Fruit fly (Drosophila melanogaster) whole organism, embryonic: ENCODE data around the gene CG32642.

ENCODE experiments used
- Aef1 ChIP-seq: fragments of 200-800 bp; sonication (Bioruptor generic); IDR thresholded peaks from 3 replicates; pipeline ENCODE4 v1.3.6; 2022; ENCODE audit warnings: missing biosample characterization, missing genetic modification characterization
- B-H2 ChIP-seq: fragments of 200-800 bp; sonication (Bioruptor generic); optimal IDR thresholded peaks from 2 replicates; lab custom pipeline; 2018; ENCODE audit warnings: missing biosample characterization, mild to moderate bottlenecking, missing genetic modification characterization
- BEAF-32 ChIP-seq: fragments of 200-800 bp; sonication (Bioruptor generic); optimal IDR thresholded peaks from 3 replicates; lab custom pipeline; 2017; ENCODE audit warnings: missing biosample characterization, missing genetic modification characterization, mild to moderate bottlenecking, moderate library complexity, missing genetic modification reagents
- Bgb ChIP-seq: fragments of 200-800 bp; sonication (Bioruptor generic); IDR thresholded peaks from 2 replicates; pipeline ENCODE4 v1.3.6; 2022; ENCODE audit warnings: missing biosample characterization, missing genetic modification characterization; ENCODE audit not compliant: partially characterized antibody
- BtbVII ChIP-seq: fragments of 200-800 bp; sonication (Bioruptor generic); optimal IDR thresholded peaks from 3 replicates; lab custom pipeline; 2017; ENCODE audit warnings: missing biosample characterization, mild to moderate bottlenecking, missing genetic modification characterization
- Bteb2 ChIP-seq: fragments of 200-800 bp; sonication (Bioruptor generic); optimal IDR thresholded peaks from 2 replicates; lab custom pipeline; 2016; ENCODE audit warnings: missing biosample characterization, missing genetic modification characterization
- CG10321 ChIP-seq: fragments of 200-800 bp; sonication (Bioruptor generic); IDR thresholded peaks from 2 replicates; pipeline ENCODE4 v1.3.6; 2022; ENCODE audit warnings: missing biosample characterization, missing genetic modification characterization
- CG11247 ChIP-seq: fragments of 200-800 bp; sonication (Bioruptor generic); IDR thresholded peaks from 2 replicates; pipeline ENCODE4 v1.3.6; 2022; ENCODE audit warnings: missing biosample characterization, missing genetic modification characterization
- CG15514 ChIP-seq: fragments of 200-800 bp; sonication (Bioruptor generic); optimal IDR thresholded peaks from 3 replicates; lab custom pipeline; 2017; ENCODE audit warnings: missing biosample characterization, missing genetic modification characterization, mild to moderate bottlenecking, moderate library complexity, missing genetic modification reagents
- CG16863 ChIP-seq: fragments of 200-800 bp; sonication (Bioruptor generic); optimal IDR thresholded peaks from 3 replicates; lab custom pipeline; 2016; ENCODE audit warnings: missing biosample characterization, missing genetic modification characterization
- CG17359 ChIP-seq: fragments of 200-800 bp; sonication (Bioruptor generic); optimal IDR thresholded peaks from 3 replicates; lab custom pipeline; 2018; ENCODE audit warnings: missing biosample characterization, mild to moderate bottlenecking, missing genetic modification characterization, moderate library complexity
- CG17612 ChIP-seq: fragments of 200-800 bp; sonication (Bioruptor generic); IDR thresholded peaks from 2 replicates; pipeline ENCODE4 v1.3.6; 2022; ENCODE audit warnings: missing biosample characterization, missing genetic modification characterization
- CG3281 ChIP-seq: fragments of 200-800 bp; sonication (Bioruptor generic); optimal IDR thresholded peaks from 3 replicates; lab custom pipeline; 2017; ENCODE audit warnings: missing biosample characterization, mild to moderate bottlenecking, missing genetic modification characterization
- CG4820 ChIP-seq: fragments of 200-800 bp; sonication (Bioruptor generic); optimal IDR thresholded peaks from 3 replicates; lab custom pipeline; 2016; ENCODE audit warnings: missing biosample characterization, missing genetic modification characterization
- CG7357 ChIP-seq: fragments of 200-800 bp; sonication (Bioruptor generic); IDR thresholded peaks from 3 replicates; pipeline ENCODE4 v1.3.6; 2022; ENCODE audit warnings: missing biosample characterization, missing genetic modification characterization
- CG7786 ChIP-seq: fragments of 200-800 bp; sonication (Bioruptor generic); optimal IDR thresholded peaks from 2 replicates; lab custom pipeline; 2016; ENCODE audit warnings: missing biosample characterization, missing genetic modification characterization
- D19B ChIP-seq: fragments of 200-800 bp; sonication (Bioruptor generic); optimal IDR thresholded peaks from 2 replicates; lab custom pipeline; 2017; ENCODE audit warnings: missing biosample characterization, mild to moderate bottlenecking, missing genetic modification characterization
- Dll ChIP-seq: fragments of 200-800 bp; sonication (Bioruptor generic); IDR thresholded peaks from 4 replicates; pipeline ENCODE4 v1.3.6; 2022; ENCODE audit warnings: missing biosample characterization, missing genetic modification characterization; ENCODE audit not compliant: partially characterized antibody
- Dp ChIP-seq: fragments of 200-800 bp; sonication (Bioruptor generic); optimal IDR thresholded peaks from 2 replicates; lab custom pipeline; 2018; ENCODE audit warnings: missing biosample characterization, mild to moderate bottlenecking, missing genetic modification characterization, moderate library complexity
- Drgx ChIP-seq: fragments of 200-800 bp; sonication (Bioruptor generic); IDR thresholded peaks from 2 replicates; pipeline ENCODE4 v1.3.6; 2022; ENCODE audit warnings: missing biosample characterization, missing genetic modification characterization
- NC2α ChIP-seq: fragments of 200-800 bp; sonication (Bioruptor generic); optimal IDR thresholded peaks from 2 replicates; lab custom pipeline; 2016; ENCODE audit warnings: missing biosample characterization, missing genetic modification characterization
- Ssrp ChIP-seq: fragments of 200-800 bp; sonication (Bioruptor generic); optimal IDR thresholded peaks from 2 replicates; lab custom pipeline; 2018; ENCODE audit warnings: missing biosample characterization, mild to moderate bottlenecking, missing genetic modification characterization, moderate library complexity
- Usf ChIP-seq: fragments of 200-800 bp; sonication (Bioruptor generic); optimal IDR thresholded peaks from 2 replicates; lab custom pipeline; 2017; ENCODE audit warnings: missing genotype, missing biosample characterization, missing genetic modification characterization
- YL-1 ChIP-seq: fragments of 200-800 bp; sonication (Bioruptor generic); optimal IDR thresholded peaks from 3 replicates; lab custom pipeline; 2017; ENCODE audit warnings: missing biosample characterization, mild to moderate bottlenecking, missing genetic modification characterization
- bowl ChIP-seq: fragments of 200-800 bp; sonication (Bioruptor generic); IDR thresholded peaks from 2 replicates; pipeline ENCODE4 v1.3.6; 2022; ENCODE audit warnings: missing biosample characterization, missing genetic modification characterization
- cas ChIP-seq: fragments of 200-800 bp; sonication (Bioruptor generic); IDR thresholded peaks from 2 replicates; pipeline ENCODE4 v1.3.6; 2022; ENCODE audit warnings: missing biosample characterization, missing genetic modification characterization
- cato ChIP-seq: fragments of 200-800 bp; sonication (Bioruptor generic); optimal IDR thresholded peaks from 2 replicates; lab custom pipeline; 2016; ENCODE audit warnings: missing biosample characterization, missing genetic modification characterization, borderline replicate concordance
- caup ChIP-seq: fragments of 200-800 bp; sonication (Bioruptor generic); optimal IDR thresholded peaks from 3 replicates; lab custom pipeline; 2017; ENCODE audit warnings: missing biosample characterization, mild to moderate bottlenecking, missing genetic modification characterization, moderate library complexity; ENCODE audit not compliant: severe bottlenecking
- chn ChIP-seq: fragments of 200-800 bp; sonication (Bioruptor generic); optimal IDR thresholded peaks from 2 replicates; lab custom pipeline; 2016; ENCODE audit warnings: missing biosample characterization, missing genetic modification characterization
- croc ChIP-seq: fragments of 200-800 bp; sonication (Bioruptor generic); conservative IDR thresholded peaks from 3 replicates; pipeline ENCODE4 v1.3.6; 2022; ENCODE audit warnings: missing biosample characterization, missing genetic modification characterization
- danr ChIP-seq: fragments of 200-800 bp; sonication (Bioruptor generic); IDR thresholded peaks from 2 replicates; pipeline ENCODE4 v1.3.6; 2022; ENCODE audit warnings: missing biosample characterization, missing genetic modification characterization
- dpn ChIP-seq, 2 experiments: fragments of 200-800 bp; sonication (Bioruptor generic); optimal IDR thresholded peaks; 3 replicates each; lab custom pipeline; 2016; ENCODE audit warnings: missing biosample characterization in 2 of 2, missing genetic modification characterization in 2 of 2
- dysf ChIP-seq: fragments of 200-800 bp; sonication (Bioruptor generic); IDR thresholded peaks from 3 replicates; pipeline ENCODE4 v1.3.6; 2022; ENCODE audit warnings: missing biosample characterization, missing genetic modification characterization
- fd64A ChIP-seq: fragments of 200-800 bp; sonication (Bioruptor generic); optimal IDR thresholded peaks from 3 replicates; lab custom pipeline; 2018; ENCODE audit warnings: missing biosample characterization, mild to moderate bottlenecking, missing genetic modification characterization
- gem ChIP-seq: fragments of 200-800 bp; sonication (Bioruptor generic); optimal IDR thresholded peaks from 2 replicates; lab custom pipeline; 2019; ENCODE audit warnings: missing biosample characterization, mild to moderate bottlenecking, missing genetic modification characterization, moderate library complexity
- grau ChIP-seq: fragments of 200-800 bp; optimal IDR thresholded peaks from 3 replicates; lab custom pipeline; 2019; ENCODE audit warnings: missing biosample characterization, mild to moderate bottlenecking, missing genetic modification characterization, moderate library complexity
- jing ChIP-seq: fragments of 200-800 bp; sonication (Bioruptor generic); optimal IDR thresholded peaks from 2 replicates; lab custom pipeline; 2018; ENCODE audit warnings: missing biosample characterization, mild to moderate bottlenecking, missing genetic modification characterization
- nerfin-2 ChIP-seq: fragments of 200-800 bp; sonication (Bioruptor generic); IDR thresholded peaks from 2 replicates; pipeline ENCODE4 v1.3.6; 2022; ENCODE audit warnings: missing biosample characterization, missing genetic modification characterization; ENCODE audit not compliant: partially characterized antibody
- org-1 ChIP-seq: fragments of 200-800 bp; sonication (Bioruptor generic); optimal IDR thresholded peaks from 2 replicates; lab custom pipeline; 2017; ENCODE audit warnings: missing biosample characterization, missing genetic modification characterization
- scrt ChIP-seq: fragments of 200-800 bp; sonication (Bioruptor generic); optimal IDR thresholded peaks from 2 replicates; lab custom pipeline; 2018; ENCODE audit warnings: missing biosample characterization, mild to moderate bottlenecking, missing genetic modification characterization, moderate library complexity
- sens ChIP-seq: fragments of 200-800 bp; sonication (Bioruptor generic); peaks from one replicate; lab custom pipeline; 2016; ENCODE audit warnings: missing biosample characterization, missing genetic modification characterization
- shn ChIP-seq: fragments of 200-800 bp; sonication (Bioruptor generic); optimal IDR thresholded peaks from 3 replicates; lab custom pipeline; 2016; ENCODE audit warnings: missing biosample characterization, missing genetic modification characterization
- sim ChIP-seq: fragments of 200-800 bp; sonication (Bioruptor generic); IDR thresholded peaks from 2 replicates; pipeline ENCODE4 v1.3.6; 2022; ENCODE audit warnings: missing biosample characterization, missing genetic modification characterization
- so ChIP-seq: fragments of 200-800 bp; sonication (Bioruptor generic); IDR thresholded peaks from 3 replicates; pipeline ENCODE4 v1.3.6; 2022; ENCODE audit warnings: missing biosample characterization, missing genetic modification characterization
- stc ChIP-seq: fragments of 200-800 bp; sonication (Bioruptor generic); IDR thresholded peaks from 2 replicates; pipeline ENCODE4 v1.3.6; 2022; ENCODE audit warnings: missing biosample characterization, missing genetic modification characterization
- tgo ChIP-seq: fragments of 200-800 bp; sonication (Bioruptor generic); IDR thresholded peaks from 3 replicates; pipeline ENCODE4 v1.3.6; 2022; ENCODE audit warnings: missing biosample characterization, missing genetic modification characterization
- ttk ChIP-seq: fragments of 200-800 bp; sonication (Bioruptor generic); IDR thresholded peaks from 2 replicates; pipeline ENCODE4 v2.1.2; 2022; ENCODE audit warnings: missing biosample characterization, missing genetic modification characterization
- tx ChIP-seq: fragments of 200-800 bp; sonication (Bioruptor generic); optimal IDR thresholded peaks from 2 replicates; lab custom pipeline; 2016; ENCODE audit warnings: missing biosample characterization, missing genetic modification characterization
- wdn ChIP-seq: fragments of 200-800 bp; sonication (Bioruptor generic); IDR thresholded peaks from 2 replicates; pipeline ENCODE4 v1.3.6; 2022; ENCODE audit warnings: missing biosample characterization, missing genetic modification characterization
- zen ChIP-seq: fragments of 200-800 bp; sonication (Bioruptor generic); optimal IDR thresholded peaks from 3 replicates; lab custom pipeline; 2018; ENCODE audit warnings: missing biosample characterization, mild to moderate bottlenecking, missing genetic modification characterization, moderate library complexity

CG32642 gene

DNA sequence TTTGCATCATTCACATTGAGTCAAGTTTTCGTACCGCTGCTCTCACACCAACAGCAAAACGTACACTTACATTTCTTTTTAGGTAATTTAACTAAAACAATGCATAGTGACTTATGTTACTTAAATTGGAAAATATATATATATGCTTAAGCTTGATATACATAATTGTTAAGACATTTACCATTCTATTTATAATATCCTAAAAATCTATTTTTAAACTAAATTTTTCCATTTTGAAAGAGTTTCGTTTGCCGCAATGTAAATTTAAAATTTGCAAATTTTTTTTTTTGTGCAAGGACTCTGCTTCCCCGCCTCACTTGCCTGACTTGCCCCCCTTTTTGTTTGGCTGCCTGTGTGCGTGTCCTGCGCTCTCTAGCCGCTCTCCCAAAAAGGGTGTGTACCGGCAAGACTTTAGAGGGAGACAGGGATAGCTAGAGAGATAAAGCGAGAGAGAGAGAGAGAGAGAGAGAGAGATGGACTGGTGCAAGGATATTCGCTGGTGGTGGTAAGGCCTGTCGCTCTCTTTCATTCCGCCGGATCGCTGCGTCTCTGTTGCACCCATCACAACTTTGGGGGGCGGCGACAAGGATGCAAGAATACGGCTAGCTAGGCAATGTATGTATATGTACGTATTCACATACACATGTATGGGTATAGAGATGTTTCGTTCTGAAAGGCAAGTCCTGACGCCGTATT lies 21.0 kb upstream of the CG32642 start (continued):
- no peak for TF ChIP-seq nerfin-2 (GFP tag; lab: Robert Waterston, UW)
- no peak for TF ChIP-seq Dll (GFP tag; lab: Robert Waterston, UW)
- no peak for TF ChIP-seq Drgx
- no peak for TF ChIP-seq NC2α
- TF ChIP-seq sim (GFP tag; lab: Robert Waterston, UW): no peak
- no peak for TF ChIP-seq Bgb (GFP tag; lab: Robert Waterston, UW)
- TF ChIP-seq YL-1 (GFP tag; lab: Kevin White, UChicago): no peak
- TF ChIP-seq CG17612: no peak
- no peak for TF ChIP-seq tx (GFP tag; lab: Kevin White, UChicago)
- peak; percentile 37 for TF ChIP-seq Ssrp
- TF ChIP-seq Bteb2 (GFP tag; lab: Kevin White, UChicago): no peak
- TF ChIP-seq CG4820 (GFP tag; lab: Kevin White, UChicago): no peak
- peak; percentile 24 for TF ChIP-seq caup (GFP tag; lab: Kevin White, UChicago)
- TF ChIP-seq dysf: peak; percentile 59; the same call in 2 of the 3 replicates
- peak; percentile 49; the same call in 1 of the 3 replicates for TF ChIP-seq tgo (GFP tag; lab: Robert Waterston, UW)
- TF ChIP-seq fd64A: no peak
- TF ChIP-seq D19B (GFP tag; lab: Kevin White, UChicago): no peak
- TF ChIP-seq chn (GFP tag; lab: Kevin White, UChicago): no peak
- TF ChIP-seq ttk (GFP tag; lab: Robert Waterston, UW): no peak
- no peak for TF ChIP-seq cas (GFP tag; lab: Robert Waterston, UW)
- TF ChIP-seq CG7357 (GFP tag; lab: Robert Waterston, UW): peak; percentile 40; the same call in 1 of the 3 replicates
- TF ChIP-seq zen (tag; lab: Kevin White, UChicago): no peak
- no peak for TF ChIP-seq CG16863 (GFP tag; lab: Kevin White, UChicago)
- TF ChIP-seq B-H2: no peak
- TF ChIP-seq croc: no peak
- no peak for TF ChIP-seq cato (GFP tag; lab: Kevin White, UChicago)
- no peak for TF ChIP-seq Usf (GFP tag; lab: Kevin White, UChicago)
- TF ChIP-seq Dp (GFP tag; lab: Kevin White, UChicago): no peak
- peak; percentile 61 for TF ChIP-seq grau
- no peak for TF ChIP-seq shn
- no peak for TF ChIP-seq CG11247 (GFP tag; lab: Robert Waterston, UW)
- no peak for TF ChIP-seq CG7786 (GFP tag; lab: Kevin White, UChicago)
- no peak for TF ChIP-seq Aef1
- TF ChIP-seq CG17359 (tag; lab: Kevin White, UChicago): peak; percentile 66
- peak; percentile 6 for TF ChIP-seq org-1 (GFP tag; lab: Kevin White, UChicago)
- TF ChIP-seq BEAF-32 (GFP tag; lab: Kevin White, UChicago): no peak
- TF ChIP-seq so: no peak
- TF ChIP-seq wdn (GFP tag; lab: Robert Waterston, UW): no peak
- TF ChIP-seq stc (GFP tag; lab: Robert Waterston, UW): no peak
- TF ChIP-seq BtbVII (GFP tag; lab: Kevin White, UChicago): no peak
- no peak for TF ChIP-seq jing (GFP tag; lab: Kevin White, UChicago)
- no peak for TF ChIP-seq bowl (GFP tag; lab: Robert Waterston, UW)
- peak; percentile 76 for TF ChIP-seq gem (tag; lab: Kevin White, UChicago)
- no peak for TF ChIP-seq danr
- TF ChIP-seq dpn (GFP tag; optimal IDR thresholded peaks at IDR 0.05; lab: Kevin White, UChicago): no peak
- peak; percentile 23 for TF ChIP-seq CG15514 (GFP tag; lab: Kevin White, UChicago)
- peak; percentile 28 for TF ChIP-seq scrt (GFP tag; lab: Kevin White, UChicago)
- 0 out of 2 replicates have a peak, but pooled peaks have one; percentile 41 for TF ChIP-seq CG10321
- peak; percentile 35 for TF ChIP-seq CG3281
- TF ChIP-seq sens: peak; percentile 49
